Worm (Caenorhabditis elegans) whole organism, L2 larva: Measurements from ENCODE around the gene clec-181.
A peak's percentile ranks its signal among the peaks of the same experiment; 100 is the strongest.

ENCODE experiments used
- C34F6.9 ChIP-seq: fragments of 150-350 bp; optimal IDR thresholded peaks from 2 replicates; lab custom pipeline; 2014; ENCODE audit warnings: missing biosample characterization, missing genetic modification characterization
- F13H6.1 ChIP-seq: sonication (generic microtip); optimal IDR thresholded peaks from 2 replicates; lab custom pipeline; 2016; ENCODE audit warnings: missing genetic modification characterization, missing compliant biosample characterization
- R02D3.7 ChIP-seq: fragments of 150-350 bp; optimal IDR thresholded peaks from 2 replicates; lab custom pipeline; 2014; ENCODE audit warnings: missing biosample characterization, missing genetic modification characterization
- Y55F3AM.14 ChIP-seq: fragments of 200-800 bp; sonication (Bioruptor generic); optimal IDR thresholded peaks from 2 replicates; lab custom pipeline; 2018; ENCODE audit warnings: mild to moderate bottlenecking, missing genetic modification characterization, missing compliant biosample characterization
- ZK546.5 ChIP-seq: sonication (generic microtip); optimal IDR thresholded peaks from 2 replicates; lab custom pipeline; 2017; ENCODE audit warnings: missing biosample characterization, missing genetic modification characterization
- alr-1 ChIP-seq: fragments of 150-350 bp; optimal IDR thresholded peaks from 2 replicates; lab custom pipeline; 2014; ENCODE audit warnings: missing biosample characterization, missing genetic modification characterization
- aly-2 ChIP-seq: fragments of 150-350 bp; optimal IDR thresholded peaks from 2 replicates; lab custom pipeline; 2014; ENCODE audit warnings: missing biosample characterization, missing genetic modification characterization
- ama-1 ChIP-seq: fragments of 150-350 bp; optimal IDR thresholded peaks from 2 replicates; lab custom pipeline; 2018; ENCODE audit warnings: inconsistent platforms
- blmp-1 ChIP-seq: sonication (generic microtip); optimal IDR thresholded peaks from 2 replicates; lab custom pipeline; 2017; ENCODE audit warnings: missing genetic modification characterization, mild to moderate bottlenecking, missing compliant biosample characterization, antibody characterized with exemption, moderate library complexity; ENCODE audit not compliant: insufficient read depth
- ceh-16 ChIP-seq: fragments of 150-350 bp; optimal IDR thresholded peaks from 2 replicates; lab custom pipeline; 2014; ENCODE audit warnings: missing biosample characterization, missing genetic modification characterization
- ceh-82 ChIP-seq: fragments of 150-350 bp; optimal IDR thresholded peaks from 2 replicates; lab custom pipeline; 2014; ENCODE audit warnings: missing biosample characterization, missing genetic modification characterization
- crh-2 ChIP-seq: sonication (generic microtip); optimal IDR thresholded peaks from 2 replicates; lab custom pipeline; 2017; ENCODE audit warnings: missing biosample characterization, missing genetic modification characterization
- dmd-4 ChIP-seq: sonication (generic microtip); optimal IDR thresholded peaks from 2 replicates; lab custom pipeline; 2017; ENCODE audit warnings: missing biosample characterization, missing genetic modification characterization
- egl-27 ChIP-seq: sonication (generic microtip); optimal IDR thresholded peaks from 3 replicates; lab custom pipeline; 2017; ENCODE audit warnings: missing biosample characterization, missing genetic modification reagents, missing genetic modification characterization
- elt-1 ChIP-seq: fragments of 150-350 bp; optimal IDR thresholded peaks from 2 replicates; lab custom pipeline; 2014; ENCODE audit warnings: missing biosample characterization, missing genetic modification characterization
- elt-3 ChIP-seq: sonication (generic microtip); optimal IDR thresholded peaks from 2 replicates; lab custom pipeline; 2017; ENCODE audit warnings: missing biosample characterization, missing genetic modification characterization
- fos-1 ChIP-seq: fragments of 150-350 bp; optimal IDR thresholded peaks from 2 replicates; lab custom pipeline; 2014; ENCODE audit warnings: missing biosample characterization, missing genetic modification characterization
- gmeb-1 ChIP-seq: fragments of 150-350 bp; optimal IDR thresholded peaks from 2 replicates; lab custom pipeline; 2014; ENCODE audit warnings: missing biosample characterization, missing genetic modification characterization
- lin-11 ChIP-seq: fragments of 150-350 bp; sonication (generic microtip); optimal IDR thresholded peaks from 2 replicates; lab custom pipeline; 2014; ENCODE audit warnings: missing biosample characterization, missing genetic modification characterization, inconsistent platforms, mixed read lengths
- lin-13 ChIP-seq: fragments of 150-350 bp; optimal IDR thresholded peaks from 2 replicates; lab custom pipeline; 2014; ENCODE audit warnings: missing biosample characterization, missing genetic modification reagents, missing genetic modification characterization
- lin-39 ChIP-seq: fragments of 150-350 bp; optimal IDR thresholded peaks from 2 replicates; lab custom pipeline; 2014; ENCODE audit warnings: missing biosample characterization, missing genetic modification reagents, missing genetic modification characterization
- lsy-2 ChIP-seq, 2 experiments: fragments of 150-350 bp in 1 of 2; sonication (generic microtip) in 1 of 2; optimal IDR thresholded peaks; 2 replicates each; lab custom pipeline; 2014 to 2017; ENCODE audit warnings: missing biosample characterization in 2 of 2, missing genetic modification characterization in 2 of 2
- mab-5 ChIP-seq: fragments of 150-350 bp; optimal IDR thresholded peaks from 2 replicates; lab custom pipeline; 2014; ENCODE audit warnings: missing biosample characterization, missing genetic modification characterization
- mbf-1 ChIP-seq: sonication (generic microtip); optimal IDR thresholded peaks from 2 replicates; lab custom pipeline; 2017; ENCODE audit warnings: missing biosample characterization, missing genetic modification characterization
- mdl-1 ChIP-seq, 2 experiments: fragments of 150-350 bp in 1 of 2; sonication (generic microtip) in 1 of 2; optimal IDR thresholded peaks; 2 replicates each; lab custom pipeline; 2017; ENCODE audit warnings: missing biosample characterization in 2 of 2, missing genetic modification characterization in 2 of 2
- nhr-10 ChIP-seq: sonication (generic microtip); optimal IDR thresholded peaks from 2 replicates; lab custom pipeline; 2017; ENCODE audit warnings: missing biosample characterization, missing genetic modification characterization
- nhr-11 ChIP-seq: fragments of 150-350 bp; optimal IDR thresholded peaks from 2 replicates; lab custom pipeline; 2014; ENCODE audit warnings: missing biosample characterization, missing genetic modification characterization
- nhr-12 ChIP-seq: fragments of 150-350 bp; optimal IDR thresholded peaks from 2 replicates; lab custom pipeline; 2014; ENCODE audit warnings: missing biosample characterization, missing genetic modification characterization
- nhr-129 ChIP-seq: fragments of 150-350 bp; optimal IDR thresholded peaks from 2 replicates; lab custom pipeline; 2014; ENCODE audit warnings: missing biosample characterization, missing genetic modification characterization
- nhr-21 ChIP-seq: fragments of 150-350 bp; optimal IDR thresholded peaks from 2 replicates; lab custom pipeline; 2014; ENCODE audit warnings: missing biosample characterization, missing genetic modification characterization
- nhr-23 ChIP-seq: fragments of 150-350 bp; optimal IDR thresholded peaks from 2 replicates; lab custom pipeline; 2014; ENCODE audit warnings: missing biosample characterization, missing genetic modification reagents, missing genetic modification characterization
- nhr-237 ChIP-seq: fragments of 150-350 bp; optimal IDR thresholded peaks from 2 replicates; lab custom pipeline; 2014; ENCODE audit warnings: missing biosample characterization, missing genetic modification characterization
- nhr-25 ChIP-seq: fragments of 150-350 bp; sonication (generic microtip); optimal IDR thresholded peaks from 3 replicates; lab custom pipeline; 2014; ENCODE audit warnings: missing biosample characterization, missing genetic modification characterization
- nhr-6 ChIP-seq: fragments of 150-350 bp; optimal IDR thresholded peaks from 2 replicates; lab custom pipeline; 2014; ENCODE audit warnings: missing biosample characterization, missing genetic modification characterization
- nhr-77 ChIP-seq: fragments of 150-350 bp; optimal IDR thresholded peaks from 2 replicates; lab custom pipeline; 2014; ENCODE audit warnings: missing biosample characterization, missing genetic modification characterization
- peb-1 ChIP-seq: fragments of 150-350 bp; optimal IDR thresholded peaks from 2 replicates; lab custom pipeline; 2014; ENCODE audit warnings: missing biosample characterization, missing genetic modification characterization
- sem-4 ChIP-seq: fragments of 150-350 bp; optimal IDR thresholded peaks from 2 replicates; lab custom pipeline; 2014; ENCODE audit warnings: missing biosample characterization, missing genetic modification reagents, missing genetic modification characterization
- skn-1 ChIP-seq: sonication (generic microtip); optimal IDR thresholded peaks from 2 replicates; lab custom pipeline; 2017; ENCODE audit warnings: missing biosample characterization, missing genetic modification characterization
- sma-3 ChIP-seq: sonication (generic microtip); optimal IDR thresholded peaks from 2 replicates; lab custom pipeline; 2016; ENCODE audit warnings: missing genetic modification reagents, missing genetic modification characterization, missing compliant biosample characterization
- sma-9 ChIP-seq, 2 experiments: fragments of 150-350 bp in 1 of 2; sonication (generic microtip) in 1 of 2; optimal IDR thresholded peaks; 2 replicates each; lab custom pipeline; 2014 to 2016; ENCODE audit warnings: missing genetic modification characterization in 2 of 2, mild to moderate bottlenecking in 1 of 2, missing biosample characterization in 1 of 2, missing compliant biosample characterization in 1 of 2, missing genetic modification reagents in 1 of 2, moderate library complexity in 1 of 2
- snpc-4 ChIP-seq: fragments of 150-350 bp; optimal IDR thresholded peaks from 2 replicates; lab custom pipeline; 2014; ENCODE audit warnings: missing biosample characterization, missing genetic modification characterization
- unc-39 ChIP-seq: fragments of 150-350 bp; optimal IDR thresholded peaks from 2 replicates; lab custom pipeline; 2014; ENCODE audit warnings: missing biosample characterization, missing genetic modification characterization
- unc-55 ChIP-seq: fragments of 150-350 bp; sonication (generic microtip); optimal IDR thresholded peaks from 3 replicates; lab custom pipeline; 2014; ENCODE audit warnings: missing biosample characterization, missing genetic modification reagents, missing genetic modification characterization
- unc-62 ChIP-seq: fragments of 150-350 bp; optimal IDR thresholded peaks from 2 replicates; lab custom pipeline; 2014; ENCODE audit warnings: missing biosample characterization, missing genetic modification reagents, missing genetic modification characterization
- zag-1 ChIP-seq: fragments of 150-350 bp; optimal IDR thresholded peaks from 2 replicates; lab custom pipeline; 2014; ENCODE audit warnings: missing biosample characterization, missing genetic modification characterization
- ztf-1 ChIP-seq: fragments of 200-800 bp; sonication (Bioruptor generic); conservative IDR thresholded peaks from 2 replicates; pipeline ENCODE4 v1.3.6; 2022; ENCODE audit warnings: missing genetic modification characterization, missing compliant biosample characterization
- ztf-11 ChIP-seq: sonication (generic microtip); optimal IDR thresholded peaks from 2 replicates; lab custom pipeline; 2017; ENCODE audit warnings: missing biosample characterization, missing genetic modification characterization
- ztf-4 ChIP-seq: fragments of 150-350 bp; optimal IDR thresholded peaks from 2 replicates; lab custom pipeline; 2014; ENCODE audit warnings: missing biosample characterization, missing genetic modification characterization

Gene clec-181

ce11 chrIV:8585076-8586033 is 10.5 kb upstream of the clec-181 start, which contains the start of gene catp-7:
Gene catp-7, plus strand, starts transcription at chrIV:8585983.
- TF ChIP-seq peb-1 (no peak), ztf-11 (tag; lab: Kevin White, UChicago) (no peak), sma-3 (GFP tag; lab: Kevin White, UChicago) (peak; percentile 25), F13H6.1 (tag; lab: Kevin White, UChicago) (peak; percentile 6), gmeb-1 (tag; lab: Kevin White, UChicago) (peak; percentile 43), nhr-129 (peak; percentile 23), fos-1 (tag; lab: Kevin White, UChicago) (peak; percentile 56), crh-2 (tag; lab: Kevin White, UChicago) (peak; percentile 77), nhr-11 (tag; lab: Kevin White, UChicago) (no peak)

ce11 chrIV:8587057-8587456 is 8.8 kb upstream of the clec-181 start:
- peak; percentile 39 for TF ChIP-seq C34F6.9
- TF ChIP-seq sma-9 (GFP tag; optimal IDR thresholded peaks at IDR 0.05; lab: Kevin White, UChicago) = peak; percentile 94
- no peak for TF ChIP-seq sma-9 (tag; optimal IDR thresholded peaks at IDR 0.05; lab: Kevin White, UChicago)
- peak; percentile 95 for TF ChIP-seq F13H6.1 (tag; lab: Kevin White, UChicago)
- TF ChIP-seq ceh-16 (tag; lab: Kevin White, UChicago) = no peak
- TF ChIP-seq zag-1 (tag; lab: Kevin White, UChicago) = peak; percentile 70
- peak; percentile 19 to 40 for TF ChIP-seq mdl-1 (tag; optimal IDR thresholded peaks at IDR 0.05; lab: Kevin White, UChicago)
- TF ChIP-seq mbf-1 (tag; lab: Kevin White, UChicago) = no peak
- TF ChIP-seq nhr-129 = peak; percentile 76
- no peak for TF ChIP-seq unc-39 (tag; lab: Kevin White, UChicago)
- no peak for TF ChIP-seq ztf-11 (tag; lab: Kevin White, UChicago)
- peak; percentile 43 for TF ChIP-seq nhr-6 (tag; lab: Kevin White, UChicago)
- TF ChIP-seq peb-1 = no peak
- no peak for TF ChIP-seq nhr-23 (tag; lab: Kevin White, UChicago)
- no peak for TF ChIP-seq alr-1 (tag; lab: Kevin White, UChicago)
- TF ChIP-seq aly-2 (tag; lab: Kevin White, UChicago) = no peak
- TF ChIP-seq crh-2 (tag; lab: Kevin White, UChicago) = no peak
- no peak for TF ChIP-seq elt-3 (tag; lab: Kevin White, UChicago)
- TF ChIP-seq lsy-2 (tag; optimal IDR thresholded peaks at IDR 0.05; lab: Kevin White, UChicago) = peak; percentile 20 to 71
- no peak for TF ChIP-seq lin-39
- TF ChIP-seq sem-4 = peak; percentile 66
- no peak for TF ChIP-seq R02D3.7
- TF ChIP-seq nhr-21 (tag; lab: Kevin White, UChicago) = peak; percentile 5
- TF ChIP-seq unc-62 (GFP tag; lab: Kevin White, UChicago) = peak; percentile 77
- TF ChIP-seq blmp-1 = no peak
- peak; percentile 1 for TF ChIP-seq ceh-82
- TF ChIP-seq nhr-77 (tag; lab: Kevin White, UChicago) = no peak
- TF ChIP-seq fos-1 (tag; lab: Kevin White, UChicago) = peak; percentile 55
- TF ChIP-seq mab-5 (tag; lab: Kevin White, UChicago) = no peak
- TF ChIP-seq nhr-12 (tag; lab: Kevin White, UChicago) = no peak
- no peak for TF ChIP-seq gmeb-1 (tag; lab: Kevin White, UChicago)
- TF ChIP-seq elt-1 (tag; lab: Kevin White, UChicago) = no peak
- TF ChIP-seq nhr-11 (tag; lab: Kevin White, UChicago) = no peak
- TF ChIP-seq nhr-10 (tag; lab: Kevin White, UChicago) = no peak
- TF ChIP-seq ama-1 (lab: Kevin White, UChicago) = no peak
- TF ChIP-seq sma-3 (GFP tag; lab: Kevin White, UChicago) = no peak
- no peak for TF ChIP-seq lin-11
- TF ChIP-seq ztf-1 (GFP tag; lab: Robert Waterston, UW) = no peak
- TF ChIP-seq unc-55 (GFP tag; lab: Kevin White, UChicago) = peak; percentile 25
- peak; percentile 58 for TF ChIP-seq egl-27
- TF ChIP-seq ZK546.5 (tag; lab: Kevin White, UChicago) = no peak
- peak; percentile 22 for TF ChIP-seq lin-13
- peak; percentile 19 for TF ChIP-seq Y55F3AM.14 (GFP tag; lab: Kevin White, UChicago)
- no peak for TF ChIP-seq nhr-237 (tag; lab: Kevin White, UChicago)
- TF ChIP-seq snpc-4 = no peak
- TF ChIP-seq nhr-25 = no peak
- no peak for TF ChIP-seq skn-1
- TF ChIP-seq ztf-4 (tag; lab: Kevin White, UChicago) = peak; percentile 35
- no peak for TF ChIP-seq dmd-4 (tag; lab: Kevin White, UChicago)
- TF ChIP-seq, all 48 proteins: peak for 18
